Worm (Caenorhabditis elegans) whole organism, L1 larva: ENCODE results near the gene mrpl-16.

ENCODE experiments used
- aha-1 ChIP-seq: fragments of 150-350 bp; optimal IDR thresholded peaks from 2 replicates; lab custom pipeline; 2014; ENCODE audit warnings: missing biosample characterization, missing genetic modification characterization
- alr-1 ChIP-seq: fragments of 200-800 bp; sonication (Bioruptor generic); optimal IDR thresholded peaks from 2 replicates; lab custom pipeline; 2018; ENCODE audit warnings: borderline replicate concordance, mild to moderate bottlenecking, missing genetic modification characterization, missing compliant biosample characterization
- aly-2 ChIP-seq: fragments of 150-350 bp; optimal IDR thresholded peaks from 2 replicates; lab custom pipeline; 2014; ENCODE audit warnings: missing biosample characterization, missing genetic modification characterization
- ama-1 ChIP-seq: fragments of 150-350 bp; optimal IDR thresholded peaks from 2 replicates; lab custom pipeline; 2014
- ceh-8 ChIP-seq: fragments of 200-800 bp; sonication (Bioruptor generic); optimal IDR thresholded peaks from 2 replicates; lab custom pipeline; 2018; ENCODE audit warnings: mild to moderate bottlenecking, missing genetic modification characterization, moderate library complexity, missing compliant biosample characterization
- ceh-82 ChIP-seq, 3 experiments: fragments of 150-350 bp in 1 of 3; sonication (generic microtip) in 2 of 3; optimal IDR thresholded peaks; 2 replicates each; lab custom pipeline; 2014 to 2017; ENCODE audit warnings: missing biosample characterization in 3 of 3, missing genetic modification characterization in 3 of 3
- ces-1 ChIP-seq: fragments of 150-350 bp; optimal IDR thresholded peaks from 2 replicates; lab custom pipeline; 2014; ENCODE audit warnings: missing biosample characterization, missing genetic modification reagents, missing genetic modification characterization
- efl-1 ChIP-seq, 4 experiments: fragments of 150-350 bp; optimal IDR thresholded peaks in 3 of 4; peaks in 1 of 4; 1 replicate in 1 of 4; 2 replicates in 3 of 4; lab custom pipeline; 2014; ENCODE audit warnings: missing biosample characterization in 2 of 4, missing genetic modification characterization in 2 of 4, missing genetic modification reagents in 2 of 4
- efl-3 ChIP-seq: fragments of 200-800 bp; sonication (Bioruptor generic); optimal IDR thresholded peaks from 2 replicates; lab custom pipeline; 2018; ENCODE audit warnings: mild to moderate bottlenecking, missing genetic modification characterization, missing compliant biosample characterization
- elt-2 ChIP-seq: sonication (generic microtip); optimal IDR thresholded peaks from 2 replicates; lab custom pipeline; 2016; ENCODE audit warnings: missing genetic modification characterization, mild to moderate bottlenecking, inconsistent platforms, missing compliant biosample characterization, missing genetic modification reagents
- fkh-8 ChIP-seq: sonication (generic microtip); optimal IDR thresholded peaks from 2 replicates; lab custom pipeline; 2016; ENCODE audit warnings: mild to moderate bottlenecking, missing genetic modification characterization, missing compliant biosample characterization
- fos-1 ChIP-seq: fragments of 150-350 bp; optimal IDR thresholded peaks from 2 replicates; lab custom pipeline; 2014; ENCODE audit warnings: missing biosample characterization, missing genetic modification characterization
- grh-1 ChIP-seq: fragments of 200-800 bp; sonication (Bioruptor generic); IDR thresholded peaks from 2 replicates; pipeline ENCODE4 v1.3.6; 2022; ENCODE audit warnings: missing genetic modification reagents, missing genetic modification characterization, missing compliant biosample characterization
- hlh-4 ChIP-seq: sonication (generic microtip); optimal IDR thresholded peaks from 2 replicates; lab custom pipeline; 2016; ENCODE audit warnings: mild to moderate bottlenecking, missing genetic modification characterization, missing compliant biosample characterization
- jun-1 ChIP-seq: fragments of 150-350 bp; optimal IDR thresholded peaks from 2 replicates; lab custom pipeline; 2014; ENCODE audit warnings: missing biosample characterization, missing genetic modification reagents, missing genetic modification characterization
- lin-14 ChIP-seq: fragments of 200-800 bp; sonication (Bioruptor generic); optimal IDR thresholded peaks from 2 replicates; lab custom pipeline; 2018; ENCODE audit warnings: mild to moderate bottlenecking, missing genetic modification characterization, moderate library complexity, missing compliant biosample characterization
- lin-35 ChIP-seq, 2 experiments: fragments of 150-350 bp; optimal IDR thresholded peaks; 2 replicates each; lab custom pipeline; 2014; ENCODE audit warnings: missing biosample characterization in 2 of 2, missing genetic modification characterization in 2 of 2, missing genetic modification reagents in 2 of 2
- lir-3 ChIP-seq: sonication (generic microtip); optimal IDR thresholded peaks from 2 replicates; lab custom pipeline; 2016; ENCODE audit warnings: mild to moderate bottlenecking, missing genetic modification characterization, moderate library complexity, missing compliant biosample characterization; ENCODE audit not compliant: poor library complexity
- lsy-2 ChIP-seq, 2 experiments: fragments of 150-350 bp; optimal IDR thresholded peaks; 2 replicates each; lab custom pipeline; 2014; ENCODE audit warnings: missing biosample characterization in 2 of 2, missing genetic modification characterization in 2 of 2
- mef-2 ChIP-seq: fragments of 150-350 bp; optimal IDR thresholded peaks from 2 replicates; lab custom pipeline; 2014; ENCODE audit warnings: missing biosample characterization, missing genetic modification characterization
- nhr-20 ChIP-seq: sonication (generic microtip); optimal IDR thresholded peaks from 2 replicates; lab custom pipeline; 2016; ENCODE audit warnings: mild to moderate bottlenecking, missing genetic modification characterization, missing compliant biosample characterization
- nhr-47 ChIP-seq: sonication (generic microtip); optimal IDR thresholded peaks from 2 replicates; lab custom pipeline; 2016; ENCODE audit warnings: mild to moderate bottlenecking, missing genetic modification characterization, moderate library complexity, missing compliant biosample characterization
- nhr-85 ChIP-seq: sonication (generic microtip); peaks from one replicate; lab custom pipeline; 2016; ENCODE audit warnings: missing genetic modification characterization, inconsistent platforms, missing compliant biosample characterization
- nhr-90 ChIP-seq: sonication (generic microtip); optimal IDR thresholded peaks from 2 replicates; lab custom pipeline; 2016; ENCODE audit warnings: mild to moderate bottlenecking, missing genetic modification characterization, missing compliant biosample characterization; ENCODE audit not compliant: poor library complexity
- pqm-1 ChIP-seq: sonication (generic microtip); optimal IDR thresholded peaks from 3 replicates; lab custom pipeline; 2017; ENCODE audit warnings: missing biosample characterization, missing genetic modification characterization
- skn-1 ChIP-seq: fragments of 150-350 bp; optimal IDR thresholded peaks from 2 replicates; lab custom pipeline; 2014; ENCODE audit warnings: missing biosample characterization, missing genetic modification characterization
- snu-23 ChIP-seq: sonication (generic microtip); optimal IDR thresholded peaks from 2 replicates; lab custom pipeline; 2016; ENCODE audit warnings: missing genetic modification characterization, missing compliant biosample characterization
- sox-4 ChIP-seq: sonication (generic microtip); optimal IDR thresholded peaks from 2 replicates; lab custom pipeline; 2016; ENCODE audit warnings: missing genetic modification characterization, missing compliant biosample characterization
- sptf-1 ChIP-seq: fragments of 150-350 bp; optimal IDR thresholded peaks from 2 replicates; lab custom pipeline; 2014; ENCODE audit warnings: missing biosample characterization, missing genetic modification characterization
- sup-37 ChIP-seq: fragments of 200-800 bp; sonication (Bioruptor generic); optimal IDR thresholded peaks from 2 replicates; lab custom pipeline; 2018; ENCODE audit warnings: mild to moderate bottlenecking, missing genetic modification characterization, missing compliant biosample characterization
- swsn-7 ChIP-seq: sonication (generic microtip); optimal IDR thresholded peaks from 2 replicates; lab custom pipeline; 2016; ENCODE audit warnings: missing genetic modification characterization, missing compliant biosample characterization
- xbp-1 ChIP-seq: sonication (generic microtip); optimal IDR thresholded peaks from 2 replicates; lab custom pipeline; 2016; ENCODE audit warnings: missing genetic modification characterization, missing compliant biosample characterization
- zag-1 ChIP-seq: fragments of 150-350 bp; optimal IDR thresholded peaks from 2 replicates; lab custom pipeline; 2014; ENCODE audit warnings: missing biosample characterization, missing genetic modification characterization
- zip-4 ChIP-seq: fragments of 200-800 bp; sonication (Bioruptor generic); optimal IDR thresholded peaks from 2 replicates; lab custom pipeline; 2018; ENCODE audit warnings: mild to moderate bottlenecking, missing genetic modification characterization, moderate library complexity, missing compliant biosample characterization
- ztf-11 ChIP-seq, 2 experiments: sonication (generic microtip); optimal IDR thresholded peaks; 2 replicates each; lab custom pipeline; 2016 to 2017; ENCODE audit warnings: missing genetic modification characterization in 2 of 2, missing biosample characterization in 1 of 2, missing compliant biosample characterization in 1 of 2
- ztf-4 ChIP-seq: fragments of 150-350 bp; optimal IDR thresholded peaks from 2 replicates; lab custom pipeline; 2014; ENCODE audit warnings: missing biosample characterization, missing genetic modification characterization

mrpl-16 gene

DNA sequence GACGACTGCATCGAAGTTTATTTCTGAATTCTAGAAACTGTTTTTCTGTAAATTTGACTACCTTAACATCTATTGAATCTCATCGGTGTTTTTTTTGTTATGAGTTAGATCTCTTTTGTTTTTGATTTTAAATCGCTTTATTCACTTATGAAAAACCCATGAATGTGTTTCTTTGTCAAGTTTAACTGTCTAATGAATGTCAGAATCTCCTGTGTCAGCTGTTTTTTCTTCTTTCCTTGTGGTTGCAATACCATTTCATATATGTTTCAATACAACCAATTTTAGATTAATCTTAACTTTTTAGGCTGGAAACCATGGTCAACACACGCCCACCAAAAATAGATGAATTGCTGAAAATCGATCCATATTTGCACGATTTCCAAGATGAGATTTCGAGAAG is 9.1 kb upstream of the mrpl-16 start, which contains the start of gene T04A8.7:
Gene T04A8.7 (plus strand): TSS at position 301 of the 400 bp plus-strand sequence.
- no peak for TF ChIP-seq lsy-2 (tag; optimal IDR thresholded peaks at IDR 0.05; lab: Kevin White, UChicago)
- no peak for TF ChIP-seq jun-1 (tag; lab: Kevin White, UChicago)

DNA sequence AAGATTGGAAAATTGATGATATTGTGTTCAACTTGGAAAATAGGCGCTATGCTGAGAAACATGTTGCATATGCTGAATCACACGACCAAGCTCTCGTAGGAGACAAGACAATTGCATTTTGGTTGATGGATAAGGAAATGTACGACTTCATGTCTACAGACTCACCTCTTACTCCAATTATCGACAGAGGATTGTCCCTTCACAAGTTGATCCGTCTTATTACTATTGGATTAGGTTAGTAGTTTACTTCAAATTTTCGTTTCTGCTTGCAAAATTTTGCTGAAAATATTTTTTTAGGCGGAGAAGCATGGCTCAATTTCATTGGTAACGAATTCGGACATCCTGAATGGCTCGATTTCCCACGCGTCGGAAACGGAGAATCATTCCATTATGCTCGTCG is 7.3 kb upstream of the mrpl-16 start:
- no peak for TF ChIP-seq xbp-1 (tag; lab: Kevin White, UChicago)
- no peak for TF ChIP-seq efl-1 (optimal IDR thresholded peaks at IDR 0.05; lab: Kevin White, UChicago)
- TF ChIP-seq efl-1 (GFP tag; optimal IDR thresholded peaks at IDR 0.05 in 1 of 2; lab: Kevin White, UChicago) = peak in 1 of 2 experiments; percentile 34
- TF ChIP-seq zag-1 (tag; lab: Kevin White, UChicago) = no peak

DNA sequence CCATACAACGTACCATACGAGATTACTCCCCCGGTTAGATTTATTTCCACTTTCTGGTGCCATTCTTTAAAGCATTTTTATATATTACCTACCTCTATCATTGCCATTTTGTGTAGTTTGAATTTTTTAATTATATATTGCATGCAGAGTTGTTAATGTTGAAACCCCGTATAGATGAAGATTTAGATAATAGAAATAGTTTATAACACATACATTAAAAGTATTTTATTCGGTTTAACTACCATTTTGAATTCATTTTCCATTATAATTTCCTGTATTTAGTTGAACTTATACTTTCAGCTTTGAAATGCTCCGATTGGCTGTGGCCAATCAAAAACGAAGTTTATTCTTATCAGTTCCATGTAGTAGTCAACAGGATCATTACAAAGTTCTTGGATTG is 6.4 kb upstream of the mrpl-16 start, which contains the start of gene dnj-18:
Gene dnj-18 (plus strand): TSS at position 301 of the 400 bp plus-strand sequence.
- TF ChIP-seq lin-35 (GFP tag; optimal IDR thresholded peaks at IDR 0.05; lab: Kevin White, UChicago) = no peak
- no peak for TF ChIP-seq ces-1 (GFP tag; lab: Kevin White, UChicago)
- TF ChIP-seq mef-2 (tag; lab: Kevin White, UChicago) = no peak
- no peak for TF ChIP-seq sup-37 (GFP tag; lab: Kevin White, UChicago)
- no peak for TF ChIP-seq alr-1
- TF ChIP-seq ztf-4 (tag; lab: Kevin White, UChicago) = no peak
- TF ChIP-seq ama-1 = no peak

DNA sequence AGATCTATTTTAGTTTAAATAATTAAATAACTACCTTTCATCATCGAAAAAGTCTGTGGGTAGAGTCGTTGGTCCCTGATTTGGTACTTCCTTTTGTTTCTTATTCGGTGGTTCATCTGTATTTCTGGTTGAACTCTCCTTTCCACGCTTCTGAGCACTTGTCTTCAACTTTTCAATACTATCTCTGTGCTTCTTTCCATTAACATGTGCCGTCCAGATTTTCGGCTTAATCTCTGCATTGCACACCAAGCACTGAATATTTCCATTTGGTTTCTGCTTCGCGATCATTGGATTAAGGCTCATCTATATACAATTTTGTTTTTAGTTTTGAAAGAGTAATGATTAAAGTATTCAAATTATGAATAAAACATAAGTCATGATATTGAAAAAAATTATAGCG is 4.3 kb upstream of the mrpl-16 start, which contains the start of gene sel-13:
Gene sel-13 (minus strand): TSS at position 303 of the 400 bp plus-strand sequence.
- TF ChIP-seq sox-4 (tag; lab: Kevin White, UChicago) = no peak
- TF ChIP-seq ztf-11 (tag; optimal IDR thresholded peaks at IDR 0.05; lab: Kevin White, UChicago) = no peak
- TF ChIP-seq grh-1 (GFP tag; lab: Robert Waterston, UW) = no peak
- no peak for TF ChIP-seq swsn-7 (tag; lab: Kevin White, UChicago)
- no peak for TF ChIP-seq fkh-8
- no peak for TF ChIP-seq efl-3 (GFP tag; lab: Kevin White, UChicago)
- TF ChIP-seq elt-2 (tag; lab: Kevin White, UChicago) = no peak
- TF ChIP-seq nhr-90 (tag; lab: Kevin White, UChicago) = no peak
- TF ChIP-seq sptf-1 = no peak
- TF ChIP-seq alr-1 = no peak

DNA sequence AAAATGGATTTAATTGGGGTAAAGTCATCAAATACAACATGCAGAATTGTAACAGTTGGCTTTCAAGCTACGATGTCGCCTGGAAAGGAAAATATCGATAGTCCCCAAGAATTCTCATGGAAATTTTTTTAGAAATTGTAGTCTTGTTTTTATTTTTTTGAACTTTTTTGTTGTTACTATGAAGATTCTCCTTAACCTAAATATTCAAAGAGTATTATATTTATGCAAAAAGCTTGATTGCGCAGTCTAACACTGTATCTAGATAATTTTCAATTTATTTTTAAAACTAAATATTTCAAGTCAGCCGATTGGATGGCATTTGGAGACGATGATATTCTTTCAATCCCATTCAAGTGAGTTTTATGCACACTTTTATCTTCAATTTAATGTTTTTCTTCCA is 1.0 kb downstream of the mrpl-16 start, which contains the start of gene pgap-2:
Gene pgap-2 (plus strand): TSS at position 301 of the 400 bp plus-strand sequence.
- TF ChIP-seq zip-4 (GFP tag; lab: Kevin White, UChicago) = no peak
- TF ChIP-seq fos-1 (tag; lab: Kevin White, UChicago) = no peak
- no peak for TF ChIP-seq aha-1 (tag; lab: Kevin White, UChicago)
- TF ChIP-seq snu-23 (GFP tag; lab: Kevin White, UChicago) = no peak
- no peak for TF ChIP-seq nhr-47 (tag; lab: Kevin White, UChicago)
- no peak for TF ChIP-seq efl-3 (GFP tag; lab: Kevin White, UChicago)
- TF ChIP-seq fkh-8 = no peak
- no peak for TF ChIP-seq nhr-20 (tag; lab: Kevin White, UChicago)
- TF ChIP-seq lir-3 = no peak
- TF ChIP-seq ztf-4 (tag; lab: Kevin White, UChicago) = no peak
- TF ChIP-seq hlh-4 (tag; lab: Kevin White, UChicago) = no peak
- TF ChIP-seq skn-1 (tag; lab: Kevin White, UChicago) = no peak
- TF ChIP-seq alr-1 = no peak
- no peak for TF ChIP-seq ces-1 (GFP tag; lab: Kevin White, UChicago)
- no peak for TF ChIP-seq efl-1 (optimal IDR thresholded peaks at IDR 0.05; lab: Kevin White, UChicago)
- TF ChIP-seq efl-1 (GFP tag; optimal IDR thresholded peaks at IDR 0.05 in 1 of 2; lab: Kevin White, UChicago) = no peak
- no peak for TF ChIP-seq mef-2 (tag; lab: Kevin White, UChicago)
- TF ChIP-seq aly-2 (tag; lab: Kevin White, UChicago) = no peak
- no peak for TF ChIP-seq sptf-1
- TF ChIP-seq, all 84 proteins: peak for 0

DNA sequence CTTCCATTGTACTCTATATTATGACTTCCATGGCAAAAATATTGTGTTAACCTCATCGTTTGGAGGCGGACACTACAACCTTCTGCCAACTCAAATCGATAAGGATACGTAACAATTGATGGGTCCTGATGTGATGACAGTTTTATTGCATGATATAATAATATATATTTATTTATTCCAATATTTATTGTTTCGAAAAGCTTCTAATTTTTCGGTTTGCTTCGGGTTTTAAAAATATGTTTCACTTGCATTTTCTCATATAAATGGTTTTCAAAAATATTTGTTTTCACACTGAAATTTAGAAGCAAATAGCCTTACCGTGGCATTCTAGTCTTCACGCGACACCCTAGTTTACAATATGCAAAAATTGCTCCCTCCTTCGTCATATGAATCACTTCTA is 2.5 kb downstream of the mrpl-16 start, which contains the start of gene T04A8.13:
Gene T04A8.13 (plus strand): TSS at position 301 of the 400 bp plus-strand sequence.
- TF ChIP-seq ceh-82 (tag; optimal IDR thresholded peaks at IDR 0.05; lab: Kevin White, UChicago) = no peak
- TF ChIP-seq nhr-85 (tag; lab: Kevin White, UChicago) = no peak
- TF ChIP-seq lin-35 (GFP tag; optimal IDR thresholded peaks at IDR 0.05; lab: Kevin White, UChicago) = no peak
- TF ChIP-seq lin-14 (GFP tag; lab: Kevin White, UChicago) = no peak
- no peak for TF ChIP-seq efl-1 (optimal IDR thresholded peaks at IDR 0.05; lab: Kevin White, UChicago)
- peak in 1 of 2 experiments; percentile 2 for TF ChIP-seq efl-1 (GFP tag; optimal IDR thresholded peaks at IDR 0.05 in 1 of 2; lab: Kevin White, UChicago)
- TF ChIP-seq ceh-8 (GFP tag; lab: Kevin White, UChicago) = no peak
- TF ChIP-seq aly-2 (tag; lab: Kevin White, UChicago) = no peak
- no peak for TF ChIP-seq pqm-1
- TF ChIP-seq, all 84 proteins: peak for 1
